Worm (Caenorhabditis elegans): ENCODE measurements around the gene ZK757.10.

DNA sequence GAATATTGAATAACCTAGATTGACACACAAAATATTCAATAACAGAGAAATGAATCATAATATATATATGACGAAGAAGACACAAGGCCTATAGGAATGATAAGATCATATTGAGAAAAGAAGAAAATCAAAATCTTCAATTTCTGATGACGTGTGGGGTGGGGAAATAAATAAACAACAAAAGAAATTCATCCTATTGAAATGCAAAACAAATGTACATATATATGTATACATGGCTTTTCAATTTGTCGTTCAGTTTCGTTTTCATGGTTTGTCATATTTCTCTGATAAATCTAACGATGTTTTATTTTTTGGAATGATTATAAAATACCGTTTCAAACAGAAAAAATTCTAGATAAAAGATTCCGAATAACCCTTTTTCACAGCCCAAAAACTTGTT lies 49.6 kb downstream of the ZK757.10 start, which contains the start of gene ttr-3:
- no peak for TF ChIP-seq fos-1 (tag; optimal IDR thresholded peaks at IDR 0.05)
- no peak for TF ChIP-seq skn-1 (tag; optimal IDR thresholded peaks at IDR 0.05)
- no peak for TF ChIP-seq lin-39 (tag; optimal IDR thresholded peaks at IDR 0.05)
- no peak for TF ChIP-seq F49E8.2 (tag; optimal IDR thresholded peaks at IDR 0.05; ENCODE audit: borderline replicate concordance)
